Worm (Caenorhabditis elegans): ENCODE measurements around the gene T05H10.4.

T05H10.4 gene

ce11 chrII:8028246-8028694, 24.7 kb upstream of the T05H10.4 start (continued):
- peak; percentile 48 for TF ChIP-seq egl-13 (tag; optimal IDR thresholded peaks at IDR 0.05)
- TF ChIP-seq rnt-1 (tag; optimal IDR thresholded peaks at IDR 0.05) = peak; percentile 50
- TF ChIP-seq unc-30 (tag; optimal IDR thresholded peaks at IDR 0.05) = no peak
- TF ChIP-seq lin-15B (tag; optimal IDR thresholded peaks at IDR 0.05) = peak; percentile 83
- no peak for TF ChIP-seq zag-1 (tag; optimal IDR thresholded peaks at IDR 0.05)
- TF ChIP-seq dsc-1 (tag; optimal IDR thresholded peaks at IDR 0.05) = peak; percentile 61
- peak; percentile 43 for TF ChIP-seq nhr-19 (GFP tag; conservative IDR thresholded peaks at IDR 0.05)
- peak; percentile 79 for TF ChIP-seq nhr-71 (tag; optimal IDR thresholded peaks at IDR 0.05)
- no peak for TF ChIP-seq hpl-2 (GFP tag; optimal IDR thresholded peaks at IDR 0.05)
- peak; percentile 16 for TF ChIP-seq mep-1 (tag; optimal IDR thresholded peaks at IDR 0.05)
- TF ChIP-seq sptf-1 (tag; optimal IDR thresholded peaks at IDR 0.05) = no peak
- TF ChIP-seq nhr-85 (tag) = peak; percentile 75
- peak; percentile 76 for TF ChIP-seq nhr-47 (tag; optimal IDR thresholded peaks at IDR 0.05)
- peak; percentile 46 for TF ChIP-seq mef-2 (tag; optimal IDR thresholded peaks at IDR 0.05)
- TF ChIP-seq tlp-1 (tag; optimal IDR thresholded peaks at IDR 0.05) = no peak
- TF ChIP-seq tbx-2 (tag; optimal IDR thresholded peaks at IDR 0.05) = peak; percentile 66
- peak; percentile 32 for TF ChIP-seq vab-15 (tag; optimal IDR thresholded peaks at IDR 0.05)
- TF ChIP-seq ama-1 (optimal IDR thresholded peaks at IDR 0.05) = no peak
- no peak for TF ChIP-seq nhr-237 (tag; optimal IDR thresholded peaks at IDR 0.05)
- TF ChIP-seq lin-13 (GFP tag; optimal IDR thresholded peaks at IDR 0.05) = peak; percentile 71
- TF ChIP-seq irx-1 (tag; optimal IDR thresholded peaks at IDR 0.05) = peak; percentile 40
- peak; percentile 82 for TF ChIP-seq snu-23 (GFP tag; optimal IDR thresholded peaks at IDR 0.05)
- TF ChIP-seq lin-39 (tag; optimal IDR thresholded peaks at IDR 0.05) = no peak
- no peak for TF ChIP-seq ceh-63 (GFP tag; optimal IDR thresholded peaks at IDR 0.05)
- TF ChIP-seq lsy-2 (tag; optimal IDR thresholded peaks at IDR 0.05) = peak; percentile 58 to 83
- no peak for TF ChIP-seq grh-1 (GFP tag; IDR thresholded peaks at IDR 0.05)
- no peak for TF ChIP-seq aly-2 (tag; optimal IDR thresholded peaks at IDR 0.05)
- peak; percentile 78 for TF ChIP-seq nhr-20 (tag; optimal IDR thresholded peaks at IDR 0.05)
- no peak for TF ChIP-seq hlh-4 (tag; optimal IDR thresholded peaks at IDR 0.05)
- no peak for TF ChIP-seq nhr-11 (tag; optimal IDR thresholded peaks at IDR 0.05)
- peak; percentile 81 for TF ChIP-seq C16A3.4 (tag; optimal IDR thresholded peaks at IDR 0.05)
- no peak for TF ChIP-seq zip-4 (GFP tag; optimal IDR thresholded peaks at IDR 0.05)
- no peak for TF ChIP-seq sup-37 (GFP tag; optimal IDR thresholded peaks at IDR 0.05)
- no peak for TF ChIP-seq ets-5 (GFP tag; IDR thresholded peaks at IDR 0.05)
- peak; percentile 85 for TF ChIP-seq jun-1 (tag; optimal IDR thresholded peaks at IDR 0.05)
- no peak for TF ChIP-seq aha-1 (tag; optimal IDR thresholded peaks at IDR 0.05)

DNA sequence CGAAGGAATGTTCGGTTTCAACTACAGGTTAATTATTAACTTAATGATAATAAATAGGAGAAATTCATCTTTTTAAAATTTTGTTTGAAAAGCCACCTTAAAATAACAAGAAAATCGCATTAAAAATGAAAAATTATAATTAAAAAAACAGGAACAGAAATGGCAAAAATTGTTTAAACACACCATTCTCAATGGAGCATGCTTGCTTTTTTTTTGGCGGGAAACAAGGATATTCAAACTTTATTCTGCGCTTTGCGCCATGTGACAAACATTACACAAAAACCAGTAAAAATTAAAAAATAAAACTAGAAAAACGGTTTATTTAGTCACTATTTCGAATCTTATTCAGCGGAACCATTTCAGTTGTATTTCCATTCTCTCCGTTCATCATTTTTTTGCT, 24.2 kb upstream of the T05H10.4 start:
- no peak for TF ChIP-seq irx-1 (tag; optimal IDR thresholded peaks at IDR 0.05)
- TF ChIP-seq unc-86 (tag; optimal IDR thresholded peaks at IDR 0.05) = no peak
- no peak for TF ChIP-seq rnt-1 (tag; optimal IDR thresholded peaks at IDR 0.05)
- no peak for TF ChIP-seq C34B4.2 (tag; optimal IDR thresholded peaks at IDR 0.05)
- no peak for TF ChIP-seq snu-23 (GFP tag; optimal IDR thresholded peaks at IDR 0.05)
- peak; percentile 28 to 50 (median 35) for TF ChIP-seq dpl-1 (GFP tag; optimal IDR thresholded peaks at IDR 0.05)
- TF ChIP-seq fkh-10 (GFP tag; optimal IDR thresholded peaks at IDR 0.05) = no peak
- TF ChIP-seq efl-1 (optimal IDR thresholded peaks at IDR 0.05) = peak; percentile 33 to 38
- peak; percentile 59 to 95 for TF ChIP-seq efl-1 (GFP tag; optimal IDR thresholded peaks at IDR 0.05 in 1 of 2)

DNA sequence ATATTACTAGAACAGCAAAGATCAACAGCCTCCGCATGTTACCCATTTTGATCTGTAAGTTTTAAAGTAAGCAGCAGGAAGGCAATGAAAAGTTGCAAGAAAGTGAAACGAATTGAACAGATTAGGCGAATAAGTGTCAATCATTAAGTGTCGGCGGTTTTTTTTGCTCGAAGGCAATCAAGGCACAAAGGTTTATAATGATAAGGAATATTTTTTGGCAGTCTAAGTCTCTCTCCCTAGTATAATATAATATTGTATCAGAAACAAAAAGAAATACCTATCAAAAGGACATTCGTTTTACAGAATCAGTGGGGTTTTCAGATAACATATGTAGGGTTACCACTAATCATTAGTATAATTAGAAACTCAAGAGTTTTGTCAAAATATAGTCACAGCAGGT, 20.3 kb upstream of the T05H10.4 start, which contains the start of gene nrf-6:
TSS of gene nrf-6 (minus strand) at position 52 of the 400 bp plus-strand sequence.
- TF ChIP-seq mab-9 (GFP tag; IDR thresholded peaks at IDR 0.05) = no peak
- TF ChIP-seq C16A3.4 (tag; optimal IDR thresholded peaks at IDR 0.05) = no peak
- TF ChIP-seq ceh-8 (GFP tag; optimal IDR thresholded peaks at IDR 0.05) = no peak
- TF ChIP-seq pqm-1 (tag; optimal IDR thresholded peaks at IDR 0.05) = no peak
- no peak for TF ChIP-seq lin-39 (tag; optimal IDR thresholded peaks at IDR 0.05)
- no peak for TF ChIP-seq nhr-76 (tag; optimal IDR thresholded peaks at IDR 0.05)
- TF ChIP-seq elt-2 (tag; optimal IDR thresholded peaks at IDR 0.05) = peak; percentile 53

Data from whole organism, L1 larva.